Worm (Caenorhabditis elegans) whole organism, young adult: Measurements from ENCODE around the gene dct-8.

Experiments used
- D2030.7 ChIP-seq: fragments of 200-800 bp; sonication (Bioruptor generic); IDR thresholded peaks from 2 replicates; pipeline ENCODE4 v1.3.6; 2022; ENCODE audit warnings: missing genetic modification reagents, missing genetic modification characterization, missing compliant biosample characterization
- F10E7.11 ChIP-seq: sonication (generic microtip); optimal IDR thresholded peaks from 2 replicates; lab custom pipeline; 2017; ENCODE audit warnings: mild to moderate bottlenecking, missing genetic modification characterization, moderate library complexity, missing compliant biosample characterization
- F23B12.7 ChIP-seq: sonication (generic microtip); optimal IDR thresholded peaks from 2 replicates; lab custom pipeline; 2017; ENCODE audit warnings: missing genetic modification characterization, mild to moderate bottlenecking, missing compliant biosample characterization, antibody characterized with exemption, moderate library complexity; ENCODE audit not compliant: insufficient read depth
- F49E8.2 ChIP-seq: sonication (generic microtip); optimal IDR thresholded peaks from 3 replicates; lab custom pipeline; 2017; ENCODE audit warnings: missing genetic modification characterization, mild to moderate bottlenecking, missing compliant biosample characterization, antibody characterized with exemption, moderate library complexity; ENCODE audit not compliant: insufficient read depth
- F57A8.1 ChIP-seq: fragments of 200-800 bp; sonication (Bioruptor generic); optimal IDR thresholded peaks from 2 replicates; lab custom pipeline; 2018; ENCODE audit warnings: mild to moderate bottlenecking, missing genetic modification characterization, moderate library complexity, missing compliant biosample characterization
- K11D2.4 ChIP-seq: fragments of 200-800 bp; sonication (Bioruptor generic); IDR thresholded peaks from 2 replicates; pipeline ENCODE4 v1.3.6; 2022; ENCODE audit warnings: missing genetic modification reagents, missing genetic modification characterization, missing compliant biosample characterization
- T07F8.4 ChIP-seq: sonication (generic microtip); optimal IDR thresholded peaks from 2 replicates; lab custom pipeline; 2016; ENCODE audit warnings: mild to moderate bottlenecking, missing genetic modification characterization, moderate library complexity, missing compliant biosample characterization
- Y79H2A.3 ChIP-seq: fragments of 200-800 bp; sonication (Bioruptor generic); conservative IDR thresholded peaks from 2 replicates; pipeline ENCODE4 v1.3.6; 2022; ENCODE audit warnings: missing genetic modification reagents, missing genetic modification characterization, missing compliant biosample characterization
- Y95B8A.8 ChIP-seq: fragments of 200-800 bp; sonication (Bioruptor generic); IDR thresholded peaks from 2 replicates; pipeline ENCODE4 v1.3.6; 2022; ENCODE audit warnings: missing genetic modification reagents, missing genetic modification characterization, missing compliant biosample characterization
- ZK185.1 ChIP-seq: sonication (generic microtip); optimal IDR thresholded peaks from 2 replicates; lab custom pipeline; 2016; ENCODE audit warnings: mild to moderate bottlenecking, missing genetic modification characterization, missing compliant biosample characterization; ENCODE audit not compliant: poor library complexity, severe bottlenecking
- akir-1 ChIP-seq: fragments of 200-800 bp; sonication (Bioruptor generic); optimal IDR thresholded peaks from 2 replicates; lab custom pipeline; 2018; ENCODE audit warnings: mild to moderate bottlenecking, missing genetic modification characterization, moderate library complexity, missing compliant biosample characterization
- atf-7 ChIP-seq: sonication (generic microtip); optimal IDR thresholded peaks from 2 replicates; lab custom pipeline; 2017; ENCODE audit warnings: mild to moderate bottlenecking, missing genetic modification characterization, missing compliant biosample characterization
- attf-6 ChIP-seq: fragments of 200-800 bp; sonication (Bioruptor generic); IDR thresholded peaks from 2 replicates; pipeline ENCODE4 v1.3.6; 2022; ENCODE audit warnings: missing genetic modification reagents, missing genetic modification characterization, missing compliant biosample characterization
- bed-1 ChIP-seq: fragments of 200-800 bp; sonication (Bioruptor generic); IDR thresholded peaks from 2 replicates; pipeline ENCODE4 v1.3.6; 2022; ENCODE audit warnings: missing genetic modification reagents, missing genetic modification characterization, missing compliant biosample characterization
- ceh-100 ChIP-seq: fragments of 200-800 bp; sonication (Bioruptor generic); IDR thresholded peaks from 2 replicates; pipeline ENCODE4 v1.3.6; 2022; ENCODE audit warnings: missing genetic modification reagents, missing genetic modification characterization, missing compliant biosample characterization
- chd-7 ChIP-seq: sonication (generic microtip); optimal IDR thresholded peaks from 2 replicates; lab custom pipeline; 2016; ENCODE audit warnings: mild to moderate bottlenecking, missing genetic modification characterization, moderate library complexity, missing compliant biosample characterization
- dpff-1 ChIP-seq: sonication (generic microtip); optimal IDR thresholded peaks from 2 replicates; lab custom pipeline; 2017; ENCODE audit warnings: mild to moderate bottlenecking, missing genetic modification characterization, missing compliant biosample characterization
- dpl-1 ChIP-seq: fragments of 150-350 bp; optimal IDR thresholded peaks from 2 replicates; lab custom pipeline; 2014; ENCODE audit warnings: missing biosample characterization, missing genetic modification reagents, missing genetic modification characterization
- gei-17 ChIP-seq: fragments of 200-800 bp; sonication (Bioruptor generic); optimal IDR thresholded peaks from 2 replicates; lab custom pipeline; 2018; ENCODE audit warnings: mild to moderate bottlenecking, missing genetic modification characterization, missing compliant biosample characterization
- hlh-26 ChIP-seq: fragments of 200-800 bp; sonication (Bioruptor generic); conservative IDR thresholded peaks from 2 replicates; pipeline ENCODE4 v1.3.6; 2022; ENCODE audit warnings: missing genetic modification reagents, missing genetic modification characterization, missing compliant biosample characterization
- hrde-1 ChIP-seq: sonication (generic microtip); optimal IDR thresholded peaks from 2 replicates; lab custom pipeline; 2016; ENCODE audit warnings: missing genetic modification characterization, mild to moderate bottlenecking, missing compliant biosample characterization, moderate library complexity, missing genotype, missing genetic modification reagents, borderline replicate concordance
- lin-35 ChIP-seq, 3 experiments: fragments of 150-350 bp in 2 of 3; sonication (generic microtip) in 1 of 3; optimal IDR thresholded peaks; 2 replicates each; lab custom pipeline; 2014 to 2018; ENCODE audit warnings: missing biosample characterization in 3 of 3, missing genetic modification characterization in 3 of 3, missing genetic modification reagents in 3 of 3
- lin-54 ChIP-seq: fragments of 200-800 bp; sonication (Bioruptor generic); optimal IDR thresholded peaks from 2 replicates; lab custom pipeline; 2018; ENCODE audit warnings: mild to moderate bottlenecking, missing genetic modification characterization, missing compliant biosample characterization
- mes-4 ChIP-seq: sonication (generic microtip); optimal IDR thresholded peaks from 2 replicates; lab custom pipeline; 2016; ENCODE audit warnings: missing genotype, missing genetic modification characterization, missing compliant biosample characterization
- nfyb-1 ChIP-seq: fragments of 200-800 bp; sonication (Bioruptor generic); IDR thresholded peaks from 2 replicates; pipeline ENCODE4 v1.3.6; 2022; ENCODE audit warnings: missing genetic modification reagents, missing genetic modification characterization, missing compliant biosample characterization
- nhr-179 ChIP-seq: sonication (generic microtip); optimal IDR thresholded peaks from 2 replicates; lab custom pipeline; 2016; ENCODE audit warnings: mild to moderate bottlenecking, missing genetic modification characterization, missing compliant biosample characterization
- nhr-80 ChIP-seq: sonication (generic microtip); optimal IDR thresholded peaks from 2 replicates; lab custom pipeline; 2016; ENCODE audit warnings: missing genetic modification characterization, missing compliant biosample characterization
- pbrm-1 ChIP-seq: fragments of 200-800 bp; sonication (Bioruptor generic); IDR thresholded peaks from 2 replicates; pipeline ENCODE4 v1.3.6; 2022; ENCODE audit warnings: missing genetic modification reagents, missing genetic modification characterization, missing compliant biosample characterization
- pha-4 ChIP-seq: fragments of 150-350 bp; sonication (generic microtip); optimal IDR thresholded peaks from 2 replicates; lab custom pipeline; 2014; ENCODE audit warnings: missing biosample characterization, missing genetic modification reagents, missing genetic modification characterization
- rpc-1 ChIP-seq, 2 experiments: fragments of 150-350 bp in 1 of 2; sonication (generic microtip) in 1 of 2; optimal IDR thresholded peaks; 2 replicates each; lab custom pipeline; 2014 to 2018; ENCODE audit warnings: missing biosample characterization in 1 of 2, missing genetic modification characterization in 1 of 2, missing genetic modification reagents in 1 of 2, missing genotype in 1 of 2
- snpc-3.4 ChIP-seq: sonication (generic microtip); optimal IDR thresholded peaks from 2 replicates; lab custom pipeline; 2017; ENCODE audit warnings: missing genetic modification characterization, mild to moderate bottlenecking, missing compliant biosample characterization, antibody characterized with exemption, moderate library complexity, missing genotype, missing genetic modification reagents
- zim-3 ChIP-seq: sonication (generic microtip); optimal IDR thresholded peaks from 2 replicates; lab custom pipeline; 2017; ENCODE audit warnings: mild to moderate bottlenecking, missing genetic modification characterization, moderate library complexity, missing compliant biosample characterization
- ztf-22 ChIP-seq: fragments of 200-800 bp; sonication (Bioruptor generic); optimal IDR thresholded peaks from 2 replicates; lab custom pipeline; 2018; ENCODE audit warnings: mild to moderate bottlenecking, missing genetic modification characterization, moderate library complexity, missing compliant biosample characterization
- ztf-3 ChIP-seq: fragments of 200-800 bp; sonication (Bioruptor generic); optimal IDR thresholded peaks from 2 replicates; lab custom pipeline; 2018; ENCODE audit warnings: mild to moderate bottlenecking, missing genetic modification characterization, missing compliant biosample characterization
- ztf-6 ChIP-seq: fragments of 200-800 bp; sonication (Bioruptor generic); IDR thresholded peaks from 2 replicates; pipeline ENCODE4 v1.3.6; 2022; ENCODE audit warnings: missing genetic modification reagents, missing genetic modification characterization, missing compliant biosample characterization

The dct-8 gene

DNA sequence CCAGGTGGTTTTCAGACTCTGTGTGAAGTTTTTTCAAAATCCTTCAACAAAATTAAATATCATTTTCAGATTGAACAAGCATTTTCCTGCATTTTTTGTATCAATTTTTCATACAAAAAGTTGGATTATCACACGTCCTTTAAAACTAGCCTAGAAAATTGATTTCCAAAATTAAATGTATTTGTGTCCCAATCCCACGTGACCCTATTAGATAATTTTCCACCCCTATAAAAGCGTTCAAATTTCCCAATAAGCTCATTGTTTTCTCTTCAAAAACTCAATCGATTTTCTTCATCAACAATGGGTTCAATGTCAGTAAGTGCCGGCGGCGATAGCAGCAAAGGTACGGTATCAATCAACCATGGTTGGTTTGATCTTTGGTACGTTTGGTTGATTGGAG lies 19.6 kb downstream of the dct-8 start, which contains the start of gene F56D6.19:
TSS of gene F56D6.19 (plus strand) at position 301 of the 400 bp plus-strand sequence.
- no peak for TF ChIP-seq nhr-80 (tag; lab: Kevin White, UChicago)
- TF ChIP-seq pbrm-1 (GFP tag; lab: Robert Waterston, UW): no peak
- TF ChIP-seq zim-3 (tag; lab: Kevin White, UChicago): no peak
- TF ChIP-seq lin-35 (GFP tag; optimal IDR thresholded peaks at IDR 0.05; lab: Kevin White, UChicago): no peak
- TF ChIP-seq hlh-26: no peak
- TF ChIP-seq ztf-3 (GFP tag; lab: Kevin White, UChicago): no peak
- no peak for TF ChIP-seq ZK185.1 (tag; lab: Kevin White, UChicago)
- TF ChIP-seq hrde-1 (tag; lab: Kevin White, UChicago): no peak
- no peak for TF ChIP-seq ztf-22
- TF ChIP-seq mes-4: no peak
- no peak for TF ChIP-seq Y79H2A.3 (GFP tag; lab: Robert Waterston, UW)
- TF ChIP-seq rpc-1 (optimal IDR thresholded peaks at IDR 0.05; lab: Kevin White, UChicago): no peak
- no peak for TF ChIP-seq rpc-1 (tag; optimal IDR thresholded peaks at IDR 0.05; lab: Kevin White, UChicago)
- no peak for TF ChIP-seq ztf-6
- TF ChIP-seq lin-54: no peak
- no peak for TF ChIP-seq F10E7.11 (tag; lab: Kevin White, UChicago)
- TF ChIP-seq snpc-3.4 (tag; lab: Kevin White, UChicago): no peak

DNA sequence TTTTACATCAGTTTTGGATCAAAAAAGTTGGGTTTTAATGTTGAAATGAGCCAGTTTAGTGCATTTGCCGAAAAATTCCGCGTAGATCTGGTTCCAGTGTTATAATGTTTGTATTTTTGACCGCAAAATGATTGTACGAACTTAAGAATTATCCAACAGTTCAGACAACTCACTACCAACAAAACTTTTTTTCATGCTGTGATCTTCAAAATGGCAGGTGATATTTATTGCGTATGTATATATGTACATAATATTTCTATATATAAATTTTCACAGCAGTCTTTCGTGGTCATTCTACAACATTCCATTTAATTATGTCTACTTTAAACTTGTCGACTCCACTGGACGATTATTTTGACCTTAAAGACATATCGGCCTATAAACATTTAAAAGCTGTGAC lies 20.4 kb downstream of the dct-8 start, which contains the start of gene srz-20:
TSS of gene srz-20 (plus strand) at position 301 of the 400 bp plus-strand sequence.
- no peak for TF ChIP-seq hrde-1 (tag; lab: Kevin White, UChicago)
- no peak for TF ChIP-seq T07F8.4 (tag; lab: Kevin White, UChicago)
- no peak for TF ChIP-seq F49E8.2 (tag; lab: Kevin White, UChicago)
- no peak for TF ChIP-seq ceh-100 (GFP tag; lab: Robert Waterston, UW)
- no peak for TF ChIP-seq gei-17 (GFP tag; lab: Kevin White, UChicago)

ce11 chrIV:3917405-3917804 lies 22.5 kb downstream of the dct-8 start, which contains the start of gene F56D6.14:
Gene F56D6.14, plus strand, starts transcription at chrIV:3917705.
- TF ChIP-seq ztf-22 (no peak), nfyb-1 (GFP tag; lab: Robert Waterston, UW) (no peak)
- TF ChIP-seq, all 124 proteins: peak for 0

DNA sequence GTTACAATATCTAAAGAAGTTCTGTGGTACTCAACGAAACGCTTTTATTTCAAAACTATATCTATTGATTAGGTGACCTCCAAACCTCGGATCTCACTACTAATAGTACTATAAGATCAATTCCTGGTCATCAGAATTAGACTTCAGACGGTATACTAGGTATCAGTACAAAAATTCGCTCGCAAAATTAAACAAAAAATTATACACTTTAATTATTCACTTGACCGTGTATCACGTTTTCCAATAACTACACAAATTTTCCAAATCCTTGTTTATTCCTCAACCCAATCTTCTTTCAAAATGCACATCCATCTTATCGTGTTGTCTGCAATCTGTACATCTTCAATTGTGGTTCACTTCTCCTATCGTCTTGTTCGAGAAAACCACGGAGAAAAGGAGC lies 23.3 kb downstream of the dct-8 start, which contains the start of gene F56D6.23:
TSS of gene F56D6.23 (plus strand) at position 301 of the 400 bp plus-strand sequence.
- no peak for TF ChIP-seq atf-7 (tag; lab: Kevin White, UChicago)
- no peak for TF ChIP-seq dpff-1

- TF ChIP-seq F23B12.7 (no peak), akir-1 (no peak), dpff-1 (no peak), pha-4 (tag; lab: Kevin White, UChicago) (no peak), D2030.7 (GFP tag; lab: Robert Waterston, UW) (no peak), Y95B8A.8 (GFP tag; lab: Robert Waterston, UW) (no peak), attf-6 (GFP tag; lab: Robert Waterston, UW) (no peak), bed-1 (GFP tag; lab: Robert Waterston, UW) (no peak), dpl-1 (GFP tag; lab: Kevin White, UChicago) (no peak), ceh-100 (GFP tag; lab: Robert Waterston, UW) (no peak), F57A8.1 (no peak), K11D2.4 (no peak), mes-4 (no peak), nhr-179 (no peak), chd-7 (tag; lab: Kevin White, UChicago) (no peak)
- TF ChIP-seq, all 124 proteins: peak for 0
Measured at ce11 chrIV:3919506-3919905, 24.6 kb downstream of the dct-8 start, which contains the start of gene srz-19. Gene srz-19, plus strand, starts transcription at chrIV:3919806.
